Worm (Caenorhabditis elegans) whole organism, young adult: Measurements from ENCODE around the gene tbx-31.
"Not testable (repeated sequence)": the region's sequence is repeated elsewhere in the genome, so short reads cannot be mapped to it uniquely, and the experiment has no call there.

Experiments used
- dpff-1 ChIP-seq: sonication (generic microtip); optimal IDR thresholded peaks from 2 replicates; lab custom pipeline; 2017; ENCODE audit warnings: mild to moderate bottlenecking, missing genetic modification characterization, missing compliant biosample characterization
- lin-54 ChIP-seq: fragments of 200-800 bp; sonication (Bioruptor generic); optimal IDR thresholded peaks from 2 replicates; lab custom pipeline; 2018; ENCODE audit warnings: mild to moderate bottlenecking, missing genetic modification characterization, missing compliant biosample characterization

- TF ChIP-seq lin-54 (GFP tag; lab: Kevin White, UChicago); dpff-1 (tag; lab: Kevin White, UChicago): not testable (repeated sequence)
Measured at ce11 chrX:1687079-1687478, 13.1 kb upstream of the tbx-31 start, which contains the start of gene C36C9.11.
